Fruit fly (Drosophila melanogaster) ovary, adult (tissue): ENCODE results near the gene MED20.

ENCODE experiments used
- CG17801 ChIP-seq: fragments of 200-800 bp; optimal IDR thresholded peaks from 2 replicates; lab custom pipeline; 2019; ENCODE audit warnings: missing biosample characterization, mild to moderate bottlenecking, missing genetic modification characterization, moderate library complexity; ENCODE audit not compliant: partially characterized antibody

Gene MED20

dm6 chr2L:8080645-8081044, 8.0 kb upstream of the MED20 start:
- TF ChIP-seq CG17801 (GFP tag; lab: Kevin White, UChicago): no peak

- TF ChIP-seq CG17801 (GFP tag; lab: Kevin White, UChicago): peak; percentile 65
Observed at dm6 chr2L:8071112-8071976, 1.3 kb downstream of the MED20 start, which contains the start of gene poe. TSS of gene poe (minus strand) at chr2L:8071624.

dm6 chr2L:8043282-8043668, 29.4 kb downstream of the MED20 start, which contains the start of gene Megf8:
TSS of gene Megf8 (plus strand) at chr2L:8043471.
- TF ChIP-seq CG17801 (GFP tag; lab: Kevin White, UChicago): peak; percentile 7

dm6 chr2L:8042645-8043281, 29.9 kb downstream of the MED20 start, which contains the start of gene RpL36A:
TSS of gene RpL36A (minus strand) at chr2L:8042909.
- peak; percentile 65 for TF ChIP-seq CG17801 (GFP tag; lab: Kevin White, UChicago)

dm6 chr2L:8040872-8041271, 31.8 kb downstream of the MED20 start, which contains the start of gene CCDC53:
TSS of gene CCDC53 (plus strand) at chr2L:8041106.
- TF ChIP-seq CG17801 (GFP tag; lab: Kevin White, UChicago): no peak

- TF ChIP-seq CG17801 (GFP tag; lab: Kevin White, UChicago): no peak
Observed at dm6 chr2L:8039688-8040087, 33.0 kb downstream of the MED20 start, which contains the start of gene CG7367. TSS of gene CG7367 (minus strand) at chr2L:8039788.

dm6 chr2L:8034734-8035133, 37.9 kb downstream of the MED20 start:
- peak; percentile 26 for TF ChIP-seq CG17801 (GFP tag; lab: Kevin White, UChicago)

- no peak for TF ChIP-seq CG17801 (GFP tag; lab: Kevin White, UChicago)
Observed at dm6 chr2L:8033756-8034155, 38.9 kb downstream of the MED20 start.

- TF ChIP-seq CG17801 (GFP tag; lab: Kevin White, UChicago): peak; percentile 42
Observed at dm6 chr2L:8031588-8031987, 41.1 kb downstream of the MED20 start.

dm6 chr2L:8030693-8031210, 41.9 kb downstream of the MED20 start, which contains the start of gene Cka:
TSS of gene Cka (plus strand) at chr2L:8030721.
- TF ChIP-seq CG17801 (GFP tag; lab: Kevin White, UChicago): no peak

dm6 chr2L:8030102-8030501, 42.5 kb downstream of the MED20 start:
- TF ChIP-seq CG17801 (GFP tag; lab: Kevin White, UChicago): no peak

- TF ChIP-seq CG17801 (GFP tag; lab: Kevin White, UChicago): no peak
Observed at dm6 chr2L:8029160-8029852, 43.3 kb downstream of the MED20 start, which contains the start of gene baf. TSS of gene baf (plus strand) at chr2L:8029462.

dm6 chr2L:8024325-8024724, 48.3 kb downstream of the MED20 start:
- no peak for TF ChIP-seq CG17801 (GFP tag; lab: Kevin White, UChicago)
